Fruit fly (Drosophila melanogaster) whole organism, embryonic: Measurements from ENCODE around the gene Drgx.

Experiments used
- Atf3 ChIP-seq: fragments of 200-800 bp; sonication (Bioruptor generic); optimal IDR thresholded peaks from 3 replicates; lab custom pipeline; 2016; ENCODE audit warnings: missing biosample characterization, missing genetic modification characterization
- B-H2 ChIP-seq: fragments of 200-800 bp; sonication (Bioruptor generic); optimal IDR thresholded peaks from 2 replicates; lab custom pipeline; 2018; ENCODE audit warnings: missing biosample characterization, mild to moderate bottlenecking, missing genetic modification characterization
- CG10274 ChIP-seq: fragments of 200-800 bp; sonication (Bioruptor generic); optimal IDR thresholded peaks from 3 replicates; lab custom pipeline; 2017; ENCODE audit warnings: missing biosample characterization, mild to moderate bottlenecking, missing genetic modification characterization
- CG11504 ChIP-seq: fragments of 200-800 bp; sonication (Bioruptor generic); optimal IDR thresholded peaks from 3 replicates; lab custom pipeline; 2019; ENCODE audit warnings: missing biosample characterization, mild to moderate bottlenecking, missing genetic modification characterization, moderate library complexity
- CG12071 ChIP-seq: fragments of 200-800 bp; sonication (Bioruptor generic); optimal IDR thresholded peaks from 3 replicates; lab custom pipeline; 2018; ENCODE audit warnings: missing biosample characterization, mild to moderate bottlenecking, missing genetic modification characterization
- CG12299 ChIP-seq: fragments of 200-800 bp; sonication (Bioruptor generic); optimal IDR thresholded peaks from 2 replicates; lab custom pipeline; 2018; ENCODE audit warnings: missing biosample characterization, mild to moderate bottlenecking, missing genetic modification characterization
- CG14710 ChIP-seq: fragments of 200-800 bp; sonication (Bioruptor generic); optimal IDR thresholded peaks from 3 replicates; lab custom pipeline; 2019; ENCODE audit warnings: missing biosample characterization, mild to moderate bottlenecking, missing genetic modification characterization, moderate library complexity
- CG15073 ChIP-seq: fragments of 200-800 bp; sonication (Bioruptor generic); optimal IDR thresholded peaks from 2 replicates; lab custom pipeline; 2016; ENCODE audit warnings: missing biosample characterization, missing genetic modification characterization
- CG1529 ChIP-seq: fragments of 200-800 bp; sonication (Bioruptor generic); optimal IDR thresholded peaks from 3 replicates; lab custom pipeline; 2018; ENCODE audit warnings: missing biosample characterization, missing genetic modification characterization
- CG17359 ChIP-seq: fragments of 200-800 bp; sonication (Bioruptor generic); optimal IDR thresholded peaks from 3 replicates; lab custom pipeline; 2018; ENCODE audit warnings: missing biosample characterization, mild to moderate bottlenecking, missing genetic modification characterization, moderate library complexity
- CG17361 ChIP-seq: fragments of 200-800 bp; sonication (Bioruptor generic); IDR thresholded peaks from 3 replicates; pipeline ENCODE4 v1.3.6; 2022; ENCODE audit warnings: missing biosample characterization, missing genetic modification characterization
- CG18599 ChIP-seq: fragments of 200-800 bp; sonication (Bioruptor generic); optimal IDR thresholded peaks from 3 replicates; lab custom pipeline; 2017; ENCODE audit warnings: missing biosample characterization, missing genetic modification characterization, mild to moderate bottlenecking, moderate library complexity, missing genetic modification reagents
- CG5180 ChIP-seq: fragments of 200-800 bp; sonication (Bioruptor generic); optimal IDR thresholded peaks from 3 replicates; lab custom pipeline; 2017; ENCODE audit warnings: missing biosample characterization, missing genetic modification characterization, mild to moderate bottlenecking, moderate library complexity, missing genetic modification reagents
- CG6175 ChIP-seq: fragments of 200-800 bp; sonication (Bioruptor generic); IDR thresholded peaks from 3 replicates; pipeline ENCODE4 v1.3.6; 2022; ENCODE audit warnings: missing biosample characterization, missing genetic modification characterization
- CG6813 ChIP-seq: fragments of 200-800 bp; sonication (Bioruptor generic); optimal IDR thresholded peaks from 2 replicates; lab custom pipeline; 2017; ENCODE audit warnings: missing biosample characterization, missing genetic modification characterization, mild to moderate bottlenecking, moderate library complexity, missing genetic modification reagents
- CG6854 ChIP-seq: fragments of 200-800 bp; sonication (Bioruptor generic); optimal IDR thresholded peaks from 3 replicates; lab custom pipeline; 2017; ENCODE audit warnings: missing biosample characterization, mild to moderate bottlenecking, missing genetic modification characterization
- CG7839 ChIP-seq: fragments of 200-800 bp; sonication (Bioruptor generic); optimal IDR thresholded peaks from 3 replicates; lab custom pipeline; 2018; ENCODE audit warnings: missing biosample characterization, mild to moderate bottlenecking, missing genetic modification characterization, moderate library complexity
- CG9215 ChIP-seq: fragments of 200-800 bp; sonication (Bioruptor generic); IDR thresholded peaks from 2 replicates; pipeline ENCODE4 v1.3.6; 2022; ENCODE audit warnings: missing biosample characterization, missing genetic modification characterization
- CG9932 ChIP-seq: fragments of 200-800 bp; sonication (Bioruptor generic); IDR thresholded peaks from 2 replicates; pipeline ENCODE4 v1.3.6; 2022; ENCODE audit warnings: missing biosample characterization, missing genetic modification characterization
- CkIIα-i1 ChIP-seq: fragments of 200-800 bp; sonication (Bioruptor generic); IDR thresholded peaks from 2 replicates; pipeline ENCODE4 v1.3.6; 2022; ENCODE audit warnings: missing biosample characterization, missing genetic modification characterization
- CrebB ChIP-seq: fragments of 200-800 bp; sonication (Bioruptor generic); optimal IDR thresholded peaks from 3 replicates; lab custom pipeline; 2018; ENCODE audit warnings: missing biosample characterization, mild to moderate bottlenecking, missing genetic modification characterization
- D ChIP-seq, 2 experiments: fragments of 200-800 bp in 1 of 2; fragments of >200 bp in 1 of 2; sonication (Bioruptor generic) in 1 of 2; optimal IDR thresholded peaks; 2 replicates in 1 of 2; 3 replicates in 1 of 2; lab custom pipeline; 2017; ENCODE audit warnings: mild to moderate bottlenecking in 1 of 2, missing biosample characterization in 1 of 2, missing genetic modification characterization in 1 of 2, missing genetic modification reagents in 1 of 2
- E2f1 ChIP-seq: fragments of 200-800 bp; sonication (Bioruptor generic); IDR thresholded peaks from 2 replicates; pipeline ENCODE4 v1.3.6; 2022; ENCODE audit warnings: missing biosample characterization, missing genetic modification characterization
- Fer1 ChIP-seq: fragments of 200-800 bp; sonication (Bioruptor generic); optimal IDR thresholded peaks from 2 replicates; lab custom pipeline; 2017; ENCODE audit warnings: missing biosample characterization, mild to moderate bottlenecking, missing genetic modification characterization
- Gug ChIP-seq: fragments of 200-800 bp; sonication (Bioruptor generic); IDR thresholded peaks from 4 replicates; pipeline ENCODE4 v1.3.6; 2022; ENCODE audit warnings: missing biosample characterization, missing genetic modification characterization
- HmgD ChIP-seq: fragments of 200-800 bp; sonication (Bioruptor generic); optimal IDR thresholded peaks from 3 replicates; lab custom pipeline; 2016; ENCODE audit warnings: missing biosample characterization, missing genetic modification characterization
- Mrtf ChIP-seq: fragments of 200-800 bp; sonication (Bioruptor generic); IDR thresholded peaks from 3 replicates; pipeline ENCODE4 v1.3.6; 2022; ENCODE audit warnings: missing biosample characterization, missing genetic modification characterization
- NC2α ChIP-seq: fragments of 200-800 bp; sonication (Bioruptor generic); optimal IDR thresholded peaks from 2 replicates; lab custom pipeline; 2016; ENCODE audit warnings: missing biosample characterization, missing genetic modification characterization
- Nf-YA ChIP-seq: fragments of 200-800 bp; sonication (Bioruptor generic); IDR thresholded peaks from 2 replicates; pipeline ENCODE4 v1.3.6; 2022; ENCODE audit warnings: missing biosample characterization, missing genetic modification characterization
- Oli ChIP-seq: fragments of 200-800 bp; sonication (Bioruptor generic); optimal IDR thresholded peaks from 2 replicates; lab custom pipeline; 2018; ENCODE audit warnings: missing biosample characterization, mild to moderate bottlenecking, missing genetic modification characterization, moderate library complexity
- PHDP ChIP-seq: fragments of 200-800 bp; sonication (Bioruptor generic); optimal IDR thresholded peaks from 3 replicates; lab custom pipeline; 2018; ENCODE audit warnings: missing biosample characterization, mild to moderate bottlenecking, missing genetic modification characterization, moderate library complexity
- Ravus ChIP-seq: fragments of 200-800 bp; sonication (Bioruptor generic); IDR thresholded peaks from 2 replicates; pipeline ENCODE4 v1.3.6; 2022; ENCODE audit warnings: missing biosample characterization, missing genetic modification characterization
- Vsx1 ChIP-seq: fragments of 200-800 bp; sonication (Bioruptor generic); optimal IDR thresholded peaks from 2 replicates; lab custom pipeline; 2017; ENCODE audit warnings: missing biosample characterization, mild to moderate bottlenecking, missing genetic modification characterization, missing genetic modification reagents
- Xbp1 ChIP-seq: fragments of 200-800 bp; sonication (Bioruptor generic); optimal IDR thresholded peaks from 3 replicates; lab custom pipeline; 2016; ENCODE audit warnings: missing biosample characterization, mild to moderate bottlenecking, missing genetic modification characterization
- ase ChIP-seq: fragments of 200-800 bp; sonication (Bioruptor generic); IDR thresholded peaks from 3 replicates; pipeline ENCODE4 v1.3.6; 2022; ENCODE audit warnings: missing biosample characterization, missing genetic modification characterization
- bigmax ChIP-seq: fragments of 200-800 bp; sonication (Bioruptor generic); optimal IDR thresholded peaks from 2 replicates; lab custom pipeline; 2018; ENCODE audit warnings: missing biosample characterization, mild to moderate bottlenecking, missing genetic modification characterization
- bowl ChIP-seq: fragments of 200-800 bp; sonication (Bioruptor generic); IDR thresholded peaks from 2 replicates; pipeline ENCODE4 v1.3.6; 2022; ENCODE audit warnings: missing biosample characterization, missing genetic modification characterization
- crol ChIP-seq: fragments of 200-800 bp; sonication (Bioruptor generic); IDR thresholded peaks from 2 replicates; pipeline ENCODE4 v1.3.6; 2022; ENCODE audit warnings: missing biosample characterization, missing genetic modification characterization
- crp ChIP-seq, 2 experiments: fragments of 200-800 bp; sonication (Bioruptor generic); optimal IDR thresholded peaks; 2 replicates in 1 of 2; 3 replicates in 1 of 2; lab custom pipeline; 2017; ENCODE audit warnings: missing biosample characterization in 2 of 2, missing genetic modification characterization in 2 of 2, mild to moderate bottlenecking in 1 of 2, moderate library complexity in 1 of 2
- cwo ChIP-seq: fragments of 200-800 bp; sonication (Bioruptor generic); optimal IDR thresholded peaks from 3 replicates; lab custom pipeline; 2017; ENCODE audit warnings: missing biosample characterization, missing genetic modification characterization, mild to moderate bottlenecking, moderate library complexity, missing genetic modification reagents
- da ChIP-seq: fragments of 200-800 bp; sonication (Bioruptor generic); optimal IDR thresholded peaks from 2 replicates; lab custom pipeline; 2016; ENCODE audit warnings: missing biosample characterization, missing genetic modification characterization
- fd3F ChIP-seq: fragments of 200-800 bp; sonication (Bioruptor generic); optimal IDR thresholded peaks from 2 replicates; lab custom pipeline; 2018; ENCODE audit warnings: missing biosample characterization, mild to moderate bottlenecking, missing genetic modification characterization, moderate library complexity
- ham ChIP-seq: fragments of 200-800 bp; sonication (Bioruptor generic); IDR thresholded peaks from 2 replicates; pipeline ENCODE4 v1.3.6; 2022; ENCODE audit warnings: missing biosample characterization, missing genetic modification characterization
- mirr ChIP-seq: fragments of 200-800 bp; sonication (Bioruptor generic); optimal IDR thresholded peaks from 3 replicates; lab custom pipeline; 2018; ENCODE audit warnings: missing biosample characterization, mild to moderate bottlenecking, missing genetic modification characterization
- phol ChIP-seq: fragments of 200-800 bp; sonication (Bioruptor generic); optimal IDR thresholded peaks from 3 replicates; lab custom pipeline; 2018; ENCODE audit warnings: missing biosample characterization, mild to moderate bottlenecking, missing genetic modification characterization, moderate library complexity
- ranshi ChIP-seq: fragments of 200-800 bp; sonication (Bioruptor generic); IDR thresholded peaks from 2 replicates; pipeline ENCODE4 v1.3.6; 2022; ENCODE audit warnings: missing biosample characterization, missing genetic modification characterization
- salm ChIP-seq: fragments of 200-800 bp; sonication (Bioruptor generic); optimal IDR thresholded peaks from 2 replicates; lab custom pipeline; 2018; ENCODE audit warnings: missing biosample characterization, mild to moderate bottlenecking, missing genetic modification characterization
- sna ChIP-seq: fragments of 200-800 bp; sonication (Bioruptor generic); IDR thresholded peaks from 2 replicates; pipeline ENCODE4 v1.3.6; 2022; ENCODE audit warnings: missing biosample characterization, missing genetic modification characterization; ENCODE audit not compliant: partially characterized antibody
- toy ChIP-seq: fragments of 200-800 bp; sonication (Bioruptor generic); IDR thresholded peaks from 2 replicates; pipeline ENCODE4 v1.3.6; 2022; ENCODE audit warnings: missing biosample characterization, missing genetic modification characterization
- wdn ChIP-seq: fragments of 200-800 bp; sonication (Bioruptor generic); IDR thresholded peaks from 2 replicates; pipeline ENCODE4 v1.3.6; 2022; ENCODE audit warnings: missing biosample characterization, missing genetic modification characterization
- z ChIP-seq: fragments of 200-800 bp; sonication (Bioruptor generic); IDR thresholded peaks from 3 replicates; pipeline ENCODE4 v1.3.6; 2022; ENCODE audit warnings: missing biosample characterization, missing genetic modification characterization

The Drgx gene

dm6 chr2L:3740443-3740842, 77.9 kb downstream of the Drgx start (continued):
- TF ChIP-seq toy (no peak), CG11504 (peak; percentile 51), CG5180 (GFP tag; lab: Kevin White, UChicago) (no peak), CrebB (tag; lab: Kevin White, UChicago) (no peak), CG14710 (tag; lab: Kevin White, UChicago) (no peak), E2f1 (GFP tag; lab: Robert Waterston, UW) (no peak), CG9215 (GFP tag; lab: Robert Waterston, UW) (no peak), CG6854 (GFP tag; lab: Kevin White, UChicago) (no peak), phol (tag; lab: Kevin White, UChicago) (peak; percentile 12), Gug (GFP tag; lab: Robert Waterston, UW) (no peak), cwo (peak; percentile 12), CG6175 (GFP tag; lab: Robert Waterston, UW) (no peak), Fer1 (GFP tag; lab: Kevin White, UChicago) (peak; percentile 39), salm (tag; lab: Kevin White, UChicago) (no peak), HmgD (GFP tag; lab: Kevin White, UChicago) (no peak), CG1529 (GFP tag; lab: Kevin White, UChicago) (no peak), PHDP (tag; lab: Kevin White, UChicago) (peak; percentile 23), Mrtf (GFP tag; lab: Robert Waterston, UW) (no peak), Xbp1 (peak; percentile 17), ham (GFP tag; lab: Robert Waterston, UW) (no peak), Oli (tag; lab: Kevin White, UChicago) (peak; percentile 35), wdn (GFP tag; lab: Robert Waterston, UW) (no peak), D (optimal IDR thresholded peaks at IDR 0.05; lab: Kevin White, UChicago) (no peak), D (GFP tag; optimal IDR thresholded peaks at IDR 0.05; lab: Kevin White, UChicago) (no peak), CG12071 (GFP tag; lab: Kevin White, UChicago) (no peak), CG6813 (no peak), fd3F (GFP tag; lab: Kevin White, UChicago) (no peak), crol (GFP tag; lab: Robert Waterston, UW) (no peak), da (no peak), CkIIα-i1 (GFP tag; lab: Robert Waterston, UW) (no peak), sna (GFP tag; lab: Robert Waterston, UW) (no peak), Atf3 (GFP tag; lab: Kevin White, UChicago) (no peak), CG17361 (GFP tag; lab: Robert Waterston, UW) (no peak), bigmax (no peak), ranshi (GFP tag; lab: Robert Waterston, UW) (no peak), CG15073 (no peak), B-H2 (GFP tag; lab: Kevin White, UChicago) (no peak), CG10274 (GFP tag; lab: Kevin White, UChicago) (no peak), ase (GFP tag; lab: Robert Waterston, UW) (no peak), Ravus (GFP tag; lab: Robert Waterston, UW) (no peak), crp (GFP tag; optimal IDR thresholded peaks at IDR 0.05; lab: Kevin White, UChicago) (no peak), Nf-YA (GFP tag; lab: Robert Waterston, UW) (no peak), Vsx1 (GFP tag; lab: Kevin White, UChicago) (no peak), bowl (no peak), CG9932 (GFP tag; lab: Robert Waterston, UW) (no peak), CG12299 (tag; lab: Kevin White, UChicago) (no peak), z (GFP tag; lab: Robert Waterston, UW) (no peak), CG18599 (peak; percentile 53), CG17359 (no peak), mirr (GFP tag; lab: Kevin White, UChicago) (no peak), NC2α (GFP tag; lab: Kevin White, UChicago) (no peak), CG7839 (peak; percentile 46)
